Fruit fly (Drosophila melanogaster): Measurements from ENCODE around the gene CG11334.

- TF ChIP-seq oc (tag; optimal IDR thresholded peaks at IDR 0.05) (no peak), CG5245 (GFP tag; optimal IDR thresholded peaks at IDR 0.05) (no peak), bigmax (GFP tag; optimal IDR thresholded peaks at IDR 0.05) (no peak), CG4707 (GFP tag; optimal IDR thresholded peaks at IDR 0.05) (no peak)
Observed at dm6 chr3R:31461281-31461680, 1.6 kb downstream of the CG11334 start.
